Worm (Caenorhabditis elegans) whole organism, L4 larva: Measurements from ENCODE around the gene F23A7.3.

Experiments used
- F49E8.2 ChIP-seq: sonication (generic microtip); optimal IDR thresholded peaks from 2 replicates; lab custom pipeline; 2016; ENCODE audit warnings: missing compliant biosample characterization, mild to moderate bottlenecking, missing genetic modification characterization, borderline replicate concordance
- attf-4 ChIP-seq: sonication (generic microtip); optimal IDR thresholded peaks from 3 replicates; lab custom pipeline; 2017; ENCODE audit warnings: missing biosample characterization, missing genetic modification characterization
- daf-12 ChIP-seq: fragments of 150-350 bp; optimal IDR thresholded peaks from 2 replicates; lab custom pipeline; 2014; ENCODE audit warnings: missing biosample characterization, missing genetic modification reagents, missing genetic modification characterization
- hif-1 ChIP-seq, 2 experiments: sonication (generic microtip); optimal IDR thresholded peaks; 2 replicates each; lab custom pipeline; 2016 to 2017; ENCODE audit warnings: missing compliant biosample characterization in 2 of 2, missing genetic modification characterization in 2 of 2, missing genetic modification reagents in 2 of 2, missing genotype in 2 of 2, mild to moderate bottlenecking in 1 of 2
- lin-39 ChIP-seq: fragments of 150-350 bp; optimal IDR thresholded peaks from 2 replicates; lab custom pipeline; 2014; ENCODE audit warnings: missing biosample characterization, missing genetic modification reagents, missing genetic modification characterization
- mxl-3 ChIP-seq: fragments of 200-800 bp; sonication (Bioruptor generic); optimal IDR thresholded peaks from 2 replicates; lab custom pipeline; 2018; ENCODE audit warnings: mild to moderate bottlenecking, missing genetic modification characterization, missing compliant biosample characterization
- nhr-41 ChIP-seq: fragments of 200-800 bp; sonication (Bioruptor generic); IDR thresholded peaks from 2 replicates; pipeline ENCODE4 v1.3.6; 2022; ENCODE audit warnings: missing genetic modification reagents, missing genetic modification characterization, missing compliant biosample characterization
- snpc-4 ChIP-seq: fragments of 150-350 bp; optimal IDR thresholded peaks from 2 replicates; lab custom pipeline; 2014; ENCODE audit warnings: missing biosample characterization, missing genetic modification characterization
- unc-62 ChIP-seq, 3 experiments: fragments of 150-350 bp in 1 of 3; sonication (generic microtip); optimal IDR thresholded peaks in 2 of 3; peaks in 1 of 3; 1 replicate in 1 of 3; 2 replicates in 2 of 3; lab custom pipeline; 2014 to 2017; ENCODE audit warnings: missing biosample characterization in 3 of 3, missing genetic modification characterization in 3 of 3, missing genetic modification reagents in 3 of 3, missing genotype in 1 of 3
- zag-1 ChIP-seq: fragments of 150-350 bp; optimal IDR thresholded peaks from 2 replicates; lab custom pipeline; 2014; ENCODE audit warnings: missing biosample characterization, missing genetic modification characterization

DNA sequence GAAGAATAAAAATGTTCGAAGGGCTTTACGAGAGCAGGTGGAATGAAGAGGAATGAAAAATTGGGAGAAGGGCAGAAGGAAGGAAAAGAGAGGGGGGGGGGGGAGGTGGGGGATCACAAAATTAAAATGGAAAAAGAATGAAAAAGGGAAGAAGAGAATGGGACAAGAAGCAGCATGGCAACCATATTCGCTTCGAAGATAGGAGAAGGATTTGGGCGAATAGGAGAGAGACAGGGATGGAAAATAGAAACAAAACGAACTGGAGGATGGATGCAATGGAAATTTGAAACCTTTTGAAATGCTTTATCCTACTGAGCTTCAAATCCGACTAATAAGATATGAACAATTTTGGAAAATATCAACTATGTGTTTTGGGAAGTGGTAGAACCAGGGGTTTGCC is 30.9 kb downstream of the F23A7.3 start, which contains the start of gene W10G6.6:
- TF ChIP-seq hif-1 (tag; optimal IDR thresholded peaks at IDR 0.05; lab: Kevin White, UChicago) (no peak), lin-39 (tag; lab: Kevin White, UChicago) (no peak), unc-62 (GFP tag; optimal IDR thresholded peaks at IDR 0.05 in 1 of 2; lab: Kevin White, UChicago) (no peak), unc-62 (tag; optimal IDR thresholded peaks at IDR 0.05; lab: Kevin White, UChicago) (no peak), F49E8.2 (tag; lab: Kevin White, UChicago) (no peak), attf-4 (tag; lab: Kevin White, UChicago) (no peak), daf-12 (tag; lab: Kevin White, UChicago) (no peak), zag-1 (tag; lab: Kevin White, UChicago) (no peak), mxl-3 (GFP tag; lab: Kevin White, UChicago) (no peak), snpc-4 (tag; lab: Kevin White, UChicago) (no peak), nhr-41 (GFP tag; lab: Robert Waterston, UW) (no peak)
